Fruit fly (Drosophila melanogaster) whole organism, embryonic: ENCODE results near the gene Pp2A-29B.

ENCODE experiments used
- CG10274 ChIP-seq: fragments of 200-800 bp; sonication (Bioruptor generic); optimal IDR thresholded peaks from 3 replicates; lab custom pipeline; 2017; ENCODE audit warnings: missing biosample characterization, mild to moderate bottlenecking, missing genetic modification characterization
- CG11504 ChIP-seq: fragments of 200-800 bp; sonication (Bioruptor generic); optimal IDR thresholded peaks from 3 replicates; lab custom pipeline; 2019; ENCODE audit warnings: missing biosample characterization, mild to moderate bottlenecking, missing genetic modification characterization, moderate library complexity
- CG11560 ChIP-seq: fragments of 200-800 bp; sonication (Bioruptor generic); IDR thresholded peaks from 3 replicates; pipeline ENCODE4 v1.3.6; 2022; ENCODE audit warnings: missing biosample characterization, missing genetic modification characterization
- CG12659 ChIP-seq: fragments of 200-800 bp; sonication (Bioruptor generic); optimal IDR thresholded peaks from 3 replicates; lab custom pipeline; 2017; ENCODE audit warnings: mild to moderate bottlenecking, missing biosample characterization, missing genetic modification reagents, missing genetic modification characterization
- CG14860 ChIP-seq: fragments of 200-800 bp; sonication (Bioruptor generic); IDR thresholded peaks from 3 replicates; pipeline ENCODE4 v1.3.6; 2022; ENCODE audit warnings: missing biosample characterization, missing genetic modification characterization; ENCODE audit not compliant: partially characterized antibody
- CG1602 ChIP-seq: fragments of 200-800 bp; sonication (Bioruptor generic); optimal IDR thresholded peaks from 3 replicates; lab custom pipeline; 2016; ENCODE audit warnings: missing biosample characterization, missing genetic modification characterization
- CG16813 ChIP-seq: fragments of 200-800 bp; sonication (Bioruptor generic); IDR thresholded peaks from 3 replicates; pipeline ENCODE4 v1.3.6; 2022; ENCODE audit warnings: missing biosample characterization, missing genetic modification characterization; ENCODE audit not compliant: partially characterized antibody
- CG17186 ChIP-seq: fragments of 200-800 bp; sonication (Bioruptor generic); optimal IDR thresholded peaks from 3 replicates; lab custom pipeline; 2017; ENCODE audit warnings: missing biosample characterization, missing genetic modification reagents, missing genetic modification characterization
- CG17359 ChIP-seq: fragments of 200-800 bp; sonication (Bioruptor generic); optimal IDR thresholded peaks from 3 replicates; lab custom pipeline; 2018; ENCODE audit warnings: missing biosample characterization, mild to moderate bottlenecking, missing genetic modification characterization, moderate library complexity
- CG18764 ChIP-seq: fragments of 200-800 bp; sonication (Bioruptor generic); optimal IDR thresholded peaks from 3 replicates; lab custom pipeline; 2016; ENCODE audit warnings: missing biosample characterization, missing genetic modification characterization
- CG2199 ChIP-seq: fragments of 200-800 bp; sonication (Bioruptor generic); IDR thresholded peaks from 3 replicates; pipeline ENCODE4 v1.3.6; 2022; ENCODE audit warnings: missing biosample characterization, missing genetic modification characterization
- CG30403 ChIP-seq: fragments of 200-800 bp; sonication (Bioruptor generic); optimal IDR thresholded peaks from 3 replicates; lab custom pipeline; 2016; ENCODE audit warnings: missing biosample characterization, missing genetic modification characterization
- CG31224 ChIP-seq: fragments of 200-800 bp; sonication (Bioruptor generic); IDR thresholded peaks from 2 replicates; pipeline ENCODE4 v1.3.6; 2022; ENCODE audit warnings: missing biosample characterization, missing genetic modification characterization
- CG31441 ChIP-seq: fragments of 200-800 bp; sonication (Bioruptor generic); IDR thresholded peaks from 2 replicates; pipeline ENCODE4 v1.3.6; 2022; ENCODE audit warnings: missing biosample characterization, missing genetic modification characterization
- CG34376 ChIP-seq: fragments of 200-800 bp; sonication (Bioruptor generic); optimal IDR thresholded peaks from 2 replicates; lab custom pipeline; 2018; ENCODE audit warnings: missing biosample characterization, mild to moderate bottlenecking, missing genetic modification characterization
- CG3726 ChIP-seq: fragments of 200-800 bp; sonication (Bioruptor generic); IDR thresholded peaks from 3 replicates; pipeline ENCODE4, ENCODE4 v1.3.6; 2022; ENCODE audit warnings: missing biosample characterization, missing genetic modification characterization
- CG3847 ChIP-seq: fragments of 200-800 bp; sonication (Bioruptor generic); IDR thresholded peaks from 2 replicates; pipeline ENCODE4 v1.3.6; 2022; ENCODE audit warnings: missing biosample characterization, missing genetic modification characterization
- CG4282 ChIP-seq: fragments of 200-800 bp; sonication (Bioruptor generic); optimal IDR thresholded peaks from 2 replicates; lab custom pipeline; 2016; ENCODE audit warnings: missing biosample characterization, missing genetic modification characterization
- CG6254 ChIP-seq: fragments of 200-800 bp; sonication (Bioruptor generic); optimal IDR thresholded peaks from 3 replicates; lab custom pipeline; 2017; ENCODE audit warnings: mild to moderate bottlenecking, missing biosample characterization, missing genetic modification reagents, missing genetic modification characterization
- CG8089 ChIP-seq: fragments of 200-800 bp; sonication (Bioruptor generic); optimal IDR thresholded peaks from 3 replicates; lab custom pipeline; 2016; ENCODE audit warnings: missing biosample characterization, missing genetic modification characterization
- Dref ChIP-seq: fragments of 200-800 bp; sonication (Bioruptor generic); IDR thresholded peaks from 2 replicates; pipeline ENCODE4 v1.3.6; 2022; ENCODE audit warnings: missing biosample characterization, missing genetic modification characterization
- GATAe ChIP-seq: fragments of 200-800 bp; sonication (Bioruptor generic); conservative IDR thresholded peaks from 2 replicates; pipeline ENCODE4 v1.3.6; 2022; ENCODE audit warnings: missing biosample characterization, missing genetic modification characterization
- Hr3 ChIP-seq: fragments of 200-800 bp; sonication (Bioruptor generic); optimal IDR thresholded peaks from 3 replicates; lab custom pipeline; 2016; ENCODE audit warnings: missing biosample characterization, missing genetic modification characterization
- Lpt ChIP-seq: fragments of >200 bp; optimal IDR thresholded peaks from 2 replicates; lab custom pipeline; 2018; ENCODE audit warnings: missing biosample characterization, missing genetic modification characterization
- MBD-R2 ChIP-seq: fragments of 200-800 bp; sonication (Bioruptor generic); IDR thresholded peaks from 2 replicates; pipeline ENCODE4 v1.3.6; 2022; ENCODE audit warnings: missing biosample characterization, missing genetic modification characterization
- Mes4 ChIP-seq: fragments of 200-800 bp; sonication (Bioruptor generic); optimal IDR thresholded peaks from 2 replicates; lab custom pipeline; 2016; ENCODE audit warnings: missing biosample characterization, missing genetic modification characterization
- NC2α ChIP-seq: fragments of 200-800 bp; sonication (Bioruptor generic); optimal IDR thresholded peaks from 2 replicates; lab custom pipeline; 2016; ENCODE audit warnings: missing biosample characterization, missing genetic modification characterization
- Nf-YA ChIP-seq: fragments of 200-800 bp; sonication (Bioruptor generic); IDR thresholded peaks from 2 replicates; pipeline ENCODE4 v1.3.6; 2022; ENCODE audit warnings: missing biosample characterization, missing genetic modification characterization
- Poxn ChIP-seq: fragments of 200-800 bp; sonication (Bioruptor generic); IDR thresholded peaks from 2 replicates; pipeline ENCODE4 v1.3.6; 2022; ENCODE audit warnings: missing biosample characterization, missing genetic modification characterization
- Scr ChIP-seq: fragments of 200-800 bp; sonication (Bioruptor generic); IDR thresholded peaks from 2 replicates; pipeline ENCODE4 v1.3.6; 2022; ENCODE audit warnings: missing biosample characterization, missing genetic modification characterization; ENCODE audit not compliant: partially characterized antibody
- Six4 ChIP-seq: fragments of 200-800 bp; sonication (Bioruptor generic); optimal IDR thresholded peaks from 2 replicates; lab custom pipeline; 2016; ENCODE audit warnings: missing biosample characterization, missing genetic modification characterization
- al ChIP-seq: fragments of 200-800 bp; sonication (Bioruptor generic); IDR thresholded peaks from 2 replicates; pipeline ENCODE4 v1.3.6; 2022; ENCODE audit warnings: missing biosample characterization, missing genetic modification characterization
- ase ChIP-seq: fragments of 200-800 bp; sonication (Bioruptor generic); IDR thresholded peaks from 3 replicates; pipeline ENCODE4 v1.3.6; 2022; ENCODE audit warnings: missing biosample characterization, missing genetic modification characterization
- ash1 ChIP-seq: fragments of 200-800 bp; sonication (Bioruptor generic); optimal IDR thresholded peaks from 2 replicates; lab custom pipeline; 2018; ENCODE audit warnings: missing biosample characterization, mild to moderate bottlenecking, missing genetic modification characterization
- cas ChIP-seq: fragments of 200-800 bp; sonication (Bioruptor generic); IDR thresholded peaks from 2 replicates; pipeline ENCODE4 v1.3.6; 2022; ENCODE audit warnings: missing biosample characterization, missing genetic modification characterization
- corto ChIP-seq: fragments of 200-800 bp; sonication (Bioruptor generic); optimal IDR thresholded peaks from 2 replicates; lab custom pipeline; 2016; ENCODE audit warnings: missing biosample characterization, mild to moderate bottlenecking, missing genetic modification characterization, moderate library complexity
- emc ChIP-seq: fragments of 200-800 bp; sonication (Bioruptor generic); optimal IDR thresholded peaks from 2 replicates; lab custom pipeline; 2016; ENCODE audit warnings: missing biosample characterization, missing genetic modification characterization
- gro ChIP-seq: fragments of 200-800 bp; sonication (Bioruptor generic); optimal IDR thresholded peaks from 2 replicates; lab custom pipeline; 2016; ENCODE audit warnings: missing biosample characterization, missing genetic modification characterization
- ken ChIP-seq: fragments of 200-800 bp; sonication (Bioruptor generic); IDR thresholded peaks from 3 replicates; pipeline ENCODE4 v1.3.6; 2022; ENCODE audit warnings: missing biosample characterization, missing genetic modification characterization
- lmd ChIP-seq: fragments of 200-800 bp; sonication (Bioruptor generic); IDR thresholded peaks from 2 replicates; pipeline ENCODE4 v1.3.6; 2022; ENCODE audit warnings: missing biosample characterization, missing genetic modification characterization
- nmo ChIP-seq: fragments of 200-800 bp; sonication (Bioruptor generic); optimal IDR thresholded peaks from 2 replicates; lab custom pipeline; 2018; ENCODE audit warnings: missing biosample characterization, mild to moderate bottlenecking, missing genetic modification characterization, moderate library complexity
- nom ChIP-seq: fragments of 200-800 bp; sonication (Bioruptor generic); optimal IDR thresholded peaks from 2 replicates; lab custom pipeline; 2017; ENCODE audit warnings: missing biosample characterization, missing genetic modification characterization, mild to moderate bottlenecking, moderate library complexity, missing genetic modification reagents
- odd ChIP-seq: fragments of 200-800 bp; sonication (Bioruptor generic); optimal IDR thresholded peaks from 2 replicates; lab custom pipeline; 2017; ENCODE audit warnings: missing biosample characterization, mild to moderate bottlenecking, missing genetic modification characterization
- onecut ChIP-seq: fragments of 200-800 bp; sonication (Bioruptor generic); IDR thresholded peaks from 2 replicates; pipeline ENCODE4 v1.3.6; 2022; ENCODE audit warnings: missing biosample characterization, missing genetic modification characterization
- pfk ChIP-seq: fragments of 200-800 bp; sonication (Bioruptor generic); optimal IDR thresholded peaks from 2 replicates; lab custom pipeline; 2018; ENCODE audit warnings: missing biosample characterization, mild to moderate bottlenecking, missing genetic modification characterization, moderate library complexity
- prd ChIP-seq, 3 experiments: fragments of >200 bp in 2 of 3; fragments of 200-800 bp in 1 of 3; sonication (Bioruptor generic) in 1 of 3; optimal IDR thresholded peaks in 2 of 3; IDR thresholded peaks in 1 of 3; 2 replicates in 2 of 3; 3 replicates in 1 of 3; pipeline versions ENCODE4 v1.3.6 to Lab custom; 2017 to 2022; ENCODE audit warnings: missing biosample characterization in 1 of 3, missing genetic modification characterization in 1 of 3
- sc ChIP-seq, 3 experiments: fragments of >200 bp in 2 of 3; fragments of 200-800 bp in 1 of 3; sonication (Bioruptor generic) in 1 of 3; optimal IDR thresholded peaks; 2 replicates in 2 of 3; 3 replicates in 1 of 3; lab custom pipeline; 2017; ENCODE audit warnings: mild to moderate bottlenecking in 1 of 3, missing biosample characterization in 1 of 3, missing genetic modification characterization in 1 of 3, missing genetic modification reagents in 1 of 3
- sens ChIP-seq: fragments of 200-800 bp; sonication (Bioruptor generic); peaks from one replicate; lab custom pipeline; 2016; ENCODE audit warnings: missing biosample characterization, missing genetic modification characterization
- sim ChIP-seq: fragments of 200-800 bp; sonication (Bioruptor generic); IDR thresholded peaks from 2 replicates; pipeline ENCODE4 v1.3.6; 2022; ENCODE audit warnings: missing biosample characterization, missing genetic modification characterization
- trh ChIP-seq: fragments of 200-800 bp; sonication (Bioruptor generic); optimal IDR thresholded peaks from 2 replicates; lab custom pipeline; 2016; ENCODE audit warnings: missing biosample characterization, missing genetic modification characterization

The Pp2A-29B gene

dm6 chr2L:8384108-8384601 is 18.3 kb downstream of the Pp2A-29B start, which contains the start of the genes Dad1 and CG13384 (continued):
- TF ChIP-seq pfk (GFP tag; lab: Kevin White, UChicago) = peak; percentile 52
- TF ChIP-seq CG18764 (GFP tag; lab: Kevin White, UChicago) = peak; percentile 83
- TF ChIP-seq Lpt (GFP tag; lab: Kevin White, UChicago) = no peak
- peak; percentile 93 for TF ChIP-seq CG34376
- peak; percentile 50 for TF ChIP-seq CG10274 (GFP tag; lab: Kevin White, UChicago)
- peak; percentile 81 for TF ChIP-seq ken (GFP tag; lab: Robert Waterston, UW)
- peak; percentile 92 for TF ChIP-seq CG17359 (tag; lab: Kevin White, UChicago)
- peak; percentile 94 for TF ChIP-seq CG3847 (GFP tag; lab: Robert Waterston, UW)
- TF ChIP-seq odd (GFP tag; lab: Kevin White, UChicago) = peak; percentile 87
- no peak for TF ChIP-seq CG4282 (GFP tag; lab: Kevin White, UChicago)
- TF ChIP-seq trh (GFP tag; lab: Kevin White, UChicago) = peak; percentile 78
- peak; percentile 84 for TF ChIP-seq nom (GFP tag; lab: Kevin White, UChicago)
- peak; percentile 92 for TF ChIP-seq CG1602 (GFP tag; lab: Kevin White, UChicago)
- TF ChIP-seq CG2199 (GFP tag; lab: Robert Waterston, UW) = 0 out of 3 replicates have a peak, but pooled peaks have one; percentile 62
- peak; percentile 86 for TF ChIP-seq corto
- peak; percentile 74; the same call in 2 of the 3 replicates for TF ChIP-seq CG3726 (GFP tag; lab: Robert Waterston, UW)
- peak; percentile 95 for TF ChIP-seq al
- TF ChIP-seq Scr (GFP tag; lab: Robert Waterston, UW) = peak; percentile 60
- TF ChIP-seq sim (GFP tag; lab: Robert Waterston, UW) = peak; percentile 53; the same call in 1 of the 2 replicates
- TF ChIP-seq Hr3 (GFP tag; lab: Kevin White, UChicago) = peak; percentile 92
- TF ChIP-seq CG6254 = peak; percentile 71
- peak; percentile 93 for TF ChIP-seq lmd (GFP tag; lab: Robert Waterston, UW)
- TF ChIP-seq GATAe (GFP tag; lab: Robert Waterston, UW) = peak; percentile 86
- no peak for TF ChIP-seq CG14860 (GFP tag; lab: Robert Waterston, UW)
- TF ChIP-seq emc = no peak
- TF ChIP-seq nmo (GFP tag; lab: Kevin White, UChicago) = peak; percentile 96
- peak; percentile 47; the same call in 1 of the 2 replicates for TF ChIP-seq Nf-YA
- no peak for TF ChIP-seq prd (optimal IDR thresholded peaks at IDR 0.05; lab: Kevin White, UChicago)
- TF ChIP-seq prd (GFP tag; IDR thresholded peaks at IDR 0.05; lab: Robert Waterston, UW) = peak; percentile 95
- no peak for TF ChIP-seq ash1 (GFP tag; lab: Kevin White, UChicago)
- TF ChIP-seq CG31224 (GFP tag; lab: Robert Waterston, UW) = peak; percentile 85
- peak; percentile 51 for TF ChIP-seq CG8089
- TF ChIP-seq CG12659 (GFP tag; lab: Kevin White, UChicago) = peak; percentile 97
- TF ChIP-seq ase (GFP tag; lab: Robert Waterston, UW) = peak; percentile 76; the same call in 2 of the 3 replicates
- TF ChIP-seq sc (optimal IDR thresholded peaks at IDR 0.05; lab: Kevin White, UChicago) = no peak
- TF ChIP-seq sc (GFP tag; optimal IDR thresholded peaks at IDR 0.05; lab: Kevin White, UChicago) = peak; percentile 72
- peak; percentile 79 for TF ChIP-seq Six4 (GFP tag; lab: Kevin White, UChicago)
- TF ChIP-seq Dref = peak; percentile 61
- TF ChIP-seq CG30403 = peak; percentile 96
- peak; percentile 79 for TF ChIP-seq Poxn (GFP tag; lab: Robert Waterston, UW)
- peak; percentile 51; the same call in 1 of the 3 replicates for TF ChIP-seq CG16813 (GFP tag; lab: Robert Waterston, UW)
- TF ChIP-seq CG31441 = peak; percentile 97
- peak; percentile 65; the same call in 1 of the 2 replicates for TF ChIP-seq MBD-R2 (GFP tag; lab: Robert Waterston, UW)
- TF ChIP-seq cas = peak; percentile 84
- peak; percentile 29 for TF ChIP-seq Mes4 (GFP tag; lab: Kevin White, UChicago)
- TF ChIP-seq CG11560 (tag; lab: Robert Waterston, UW) = peak; percentile 82
- peak; percentile 59 for TF ChIP-seq CG17186 (GFP tag; lab: Kevin White, UChicago)
- peak; percentile 5 for TF ChIP-seq NC2α
- peak; percentile 68 for TF ChIP-seq sens (GFP tag; lab: Kevin White, UChicago)
- TF ChIP-seq CG11504 = peak; percentile 89
- TF ChIP-seq onecut (GFP tag; lab: Robert Waterston, UW) = peak; percentile 71
- peak; percentile 20 for TF ChIP-seq gro (GFP tag; lab: Kevin White, UChicago)
